Worm (Caenorhabditis elegans): Measurements from ENCODE around the gene K08D8.3.

ce11 chrIV:12896371-12896882, 10.0 kb downstream of the K08D8.3 start, which contains the start of gene K08D8.7:
- TF ChIP-seq tra-4 (tag; optimal IDR thresholded peaks at IDR 0.05) (no peak), sea-1 (GFP tag; conservative IDR thresholded peaks at IDR 0.05) (no peak), ama-1 (optimal IDR thresholded peaks at IDR 0.05) (no peak), tbx-37 (GFP tag; conservative IDR thresholded peaks at IDR 0.05) (no peak), aly-1 (tag; optimal IDR thresholded peaks at IDR 0.05) (no peak), ceh-13 (GFP tag; optimal IDR thresholded peaks at IDR 0.05) (no peak), scrt-1 (GFP tag; IDR thresholded peaks at IDR 0.05) (no peak), ets-7 (tag; optimal IDR thresholded peaks at IDR 0.05) (no peak)
